Fruit fly (Drosophila melanogaster): ENCODE measurements around the gene BBIP1.

BBIP1 gene

DNA sequence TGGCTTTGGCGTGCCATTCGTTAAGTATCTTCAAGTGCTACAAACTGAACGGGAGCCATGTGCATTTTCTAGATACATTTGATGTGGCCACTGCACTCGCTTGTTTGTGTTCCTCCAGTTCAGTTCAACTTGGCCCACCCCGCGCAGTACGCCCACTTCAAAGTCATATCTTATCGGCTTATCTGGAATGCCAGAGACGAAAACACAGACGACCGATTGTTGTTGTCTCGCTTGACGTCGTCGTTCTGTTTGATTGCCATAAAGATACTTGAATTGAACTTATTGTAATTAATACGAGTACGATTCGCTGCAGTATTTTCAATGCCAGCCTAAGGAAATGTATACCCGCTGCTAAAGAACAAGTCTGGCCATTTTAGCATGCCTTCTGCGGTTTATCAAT, 16.6 kb upstream of the BBIP1 start:
- TF ChIP-seq h (optimal IDR thresholded peaks at IDR 0.05) (no peak), Myc (optimal IDR thresholded peaks at IDR 0.05) (no peak), psq (optimal IDR thresholded peaks at IDR 0.05) (no peak), insv (optimal IDR thresholded peaks at IDR 0.05) (no peak), ttk (optimal IDR thresholded peaks at IDR 0.05) (no peak), Sin3A (optimal IDR thresholded peaks at IDR 0.05) (no peak)

DNA sequence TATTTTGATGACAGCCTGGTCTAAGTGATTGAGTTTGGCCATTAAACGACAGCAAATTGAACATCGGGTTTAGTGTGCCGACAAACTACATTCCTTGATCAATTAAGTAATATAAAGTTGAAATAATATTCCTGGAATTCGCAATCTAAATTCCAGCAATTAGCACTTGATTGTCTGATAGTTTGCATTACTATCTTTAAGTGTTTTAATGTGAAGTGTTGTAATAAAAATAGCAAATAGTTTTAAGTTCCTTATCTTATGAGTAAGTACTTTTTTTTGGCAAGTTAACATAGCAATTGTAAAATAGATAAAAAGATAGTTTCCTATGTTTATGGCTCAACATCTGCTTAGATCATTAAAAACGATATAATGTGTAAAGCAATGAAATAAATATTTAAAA, 15.9 kb upstream of the BBIP1 start:
- TF ChIP-seq ttk (optimal IDR thresholded peaks at IDR 0.05), result no peak
- TF ChIP-seq h (optimal IDR thresholded peaks at IDR 0.05), result no peak
- TF ChIP-seq psq (optimal IDR thresholded peaks at IDR 0.05), result no peak
- TF ChIP-seq insv (optimal IDR thresholded peaks at IDR 0.05), result no peak
- TF ChIP-seq Myc (optimal IDR thresholded peaks at IDR 0.05), result no peak
- no peak for TF ChIP-seq Sin3A (optimal IDR thresholded peaks at IDR 0.05)

DNA sequence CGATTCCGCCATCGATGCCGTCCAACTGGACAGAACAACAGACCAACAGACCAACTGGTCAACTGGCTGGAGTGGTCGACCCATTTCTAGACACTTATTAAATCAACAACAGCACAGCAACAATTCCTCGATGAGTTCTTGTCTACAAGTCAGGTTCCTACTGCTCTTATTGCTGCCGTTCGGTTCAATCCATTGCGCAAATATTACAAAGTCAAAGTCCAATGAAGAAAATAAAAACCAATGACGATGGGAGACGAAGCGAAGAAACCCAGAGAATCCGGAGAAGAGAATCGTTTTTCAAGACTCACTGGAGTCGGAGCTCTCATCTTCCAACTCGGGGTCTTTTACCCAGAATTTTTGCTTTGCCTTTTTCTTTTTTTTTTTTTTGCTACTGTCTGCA, 15.2 kb upstream of the BBIP1 start:
- TF ChIP-seq insv (optimal IDR thresholded peaks at IDR 0.05), result no peak
- no peak for TF ChIP-seq Myc (optimal IDR thresholded peaks at IDR 0.05)
- no peak for TF ChIP-seq ttk (optimal IDR thresholded peaks at IDR 0.05)
- no peak for TF ChIP-seq Sin3A (optimal IDR thresholded peaks at IDR 0.05)
- TF ChIP-seq psq (optimal IDR thresholded peaks at IDR 0.05), result no peak
- TF ChIP-seq h (optimal IDR thresholded peaks at IDR 0.05), result no peak

DNA sequence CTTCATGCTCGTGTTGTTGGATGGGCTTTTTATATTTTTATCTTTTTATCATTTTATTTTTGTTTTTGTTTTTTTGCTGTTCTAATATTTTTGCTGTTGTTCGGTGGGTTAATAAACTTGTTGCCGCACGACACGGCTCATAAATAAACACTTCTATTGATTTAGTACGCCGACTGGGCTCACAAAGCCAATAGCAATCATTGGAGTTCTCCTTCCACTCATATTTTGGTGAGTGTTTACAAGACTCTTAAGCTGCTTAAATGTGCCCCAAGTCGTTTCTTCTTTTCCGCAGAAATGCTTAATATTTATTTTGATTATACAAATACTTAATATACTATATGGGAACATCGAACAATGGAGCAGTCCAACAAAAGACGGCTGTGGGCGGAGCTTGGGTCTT, 14.0 kb upstream of the BBIP1 start:
- TF ChIP-seq insv (optimal IDR thresholded peaks at IDR 0.05), result no peak
- no peak for TF ChIP-seq Sin3A (optimal IDR thresholded peaks at IDR 0.05)
- TF ChIP-seq Myc (optimal IDR thresholded peaks at IDR 0.05), result no peak
- no peak for TF ChIP-seq psq (optimal IDR thresholded peaks at IDR 0.05)
- no peak for TF ChIP-seq h (optimal IDR thresholded peaks at IDR 0.05)
- no peak for TF ChIP-seq ttk (optimal IDR thresholded peaks at IDR 0.05)

DNA sequence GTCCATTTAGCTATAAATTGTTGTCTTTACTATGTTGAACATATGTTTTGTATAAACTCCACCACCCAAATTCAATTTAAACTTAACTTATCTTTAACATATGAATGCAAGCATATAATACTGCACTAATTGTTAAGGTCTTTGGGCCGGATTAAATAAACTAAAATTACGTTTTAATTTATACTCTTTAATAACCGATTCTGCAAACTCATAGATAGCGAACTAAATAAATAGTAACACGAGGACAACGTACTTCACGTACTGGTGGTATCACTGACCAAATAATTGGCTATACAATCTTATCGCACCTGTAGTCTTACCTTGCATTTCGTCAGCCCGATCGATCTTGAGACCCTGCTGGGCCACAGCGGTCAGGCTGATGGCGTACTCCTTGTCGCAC, 11.8 kb upstream of the BBIP1 start:
- TF ChIP-seq h (optimal IDR thresholded peaks at IDR 0.05), result no peak
- TF ChIP-seq insv (optimal IDR thresholded peaks at IDR 0.05), result no peak
- no peak for TF ChIP-seq psq (optimal IDR thresholded peaks at IDR 0.05)
- no peak for TF ChIP-seq ttk (optimal IDR thresholded peaks at IDR 0.05)
- no peak for TF ChIP-seq Myc (optimal IDR thresholded peaks at IDR 0.05)

DNA sequence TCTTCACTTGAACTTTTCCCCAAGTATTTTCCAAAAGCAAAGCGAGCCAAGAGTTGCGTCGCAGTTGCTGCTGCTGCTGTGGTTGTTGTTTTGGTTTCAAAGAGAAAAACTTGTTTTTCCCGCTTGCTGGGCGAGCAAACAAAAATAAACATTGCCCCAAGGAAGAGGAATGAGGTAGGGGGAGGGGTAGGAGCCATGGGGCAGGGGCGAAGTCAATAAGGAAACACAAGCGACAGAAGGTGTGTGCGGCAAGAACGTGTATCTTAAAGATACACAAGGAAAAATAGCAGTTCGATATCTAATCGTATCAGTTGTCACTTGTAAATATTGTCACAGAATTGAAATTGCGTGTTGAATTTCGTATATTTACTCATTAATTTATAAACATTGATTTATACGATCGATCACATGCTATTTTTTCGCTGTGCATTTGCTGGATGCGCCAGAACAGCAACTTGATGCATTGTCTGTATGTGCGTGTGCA, 10.6 kb upstream of the BBIP1 start:
- TF ChIP-seq ttk (optimal IDR thresholded peaks at IDR 0.05), result no peak
- no peak for TF ChIP-seq psq (optimal IDR thresholded peaks at IDR 0.05)
- TF ChIP-seq h (optimal IDR thresholded peaks at IDR 0.05), result no peak
- TF ChIP-seq Myc (optimal IDR thresholded peaks at IDR 0.05), result no peak
- TF ChIP-seq Sin3A (optimal IDR thresholded peaks at IDR 0.05), result no peak
- TF ChIP-seq insv (optimal IDR thresholded peaks at IDR 0.05), result no peak

DNA sequence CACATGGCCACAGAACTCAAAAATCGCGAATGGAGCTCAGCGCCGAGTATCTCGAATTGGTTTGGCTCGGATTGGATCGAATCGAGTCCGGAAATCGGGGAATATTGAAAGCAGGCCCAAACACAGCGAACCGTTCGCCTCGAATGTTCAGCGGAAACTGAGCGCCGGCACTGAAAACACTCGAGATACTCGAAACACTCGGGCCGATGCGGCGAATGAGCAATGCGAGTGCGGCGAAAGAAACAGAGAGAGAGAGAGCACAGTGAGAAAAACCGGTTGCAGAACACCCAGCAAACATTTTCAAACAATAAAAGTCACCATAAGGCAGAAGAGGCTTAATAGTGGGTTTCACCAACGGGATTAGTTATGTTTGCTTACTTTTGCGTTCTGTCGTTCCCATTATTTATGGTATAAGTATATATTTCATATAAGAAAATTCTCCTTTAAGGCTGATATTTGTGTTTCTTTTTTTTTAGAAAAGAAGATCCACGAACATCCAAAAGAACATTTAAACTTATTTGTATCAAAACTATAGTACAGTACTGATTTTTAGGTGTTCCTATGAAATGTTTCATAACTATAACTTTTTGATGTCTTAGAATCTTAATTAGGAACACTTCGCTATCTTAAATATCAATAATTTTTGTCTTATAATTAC, 9.7 kb upstream of the BBIP1 start, which contains the start of gene FER:
Gene FER (minus strand): TSS at position 162 of the 658 bp plus-strand sequence.
- TF ChIP-seq Myc (optimal IDR thresholded peaks at IDR 0.05) (no peak), h (optimal IDR thresholded peaks at IDR 0.05) (no peak), ttk (optimal IDR thresholded peaks at IDR 0.05) (no peak), insv (optimal IDR thresholded peaks at IDR 0.05) (no peak), Sin3A (optimal IDR thresholded peaks at IDR 0.05) (no peak), psq (optimal IDR thresholded peaks at IDR 0.05) (no peak)

DNA sequence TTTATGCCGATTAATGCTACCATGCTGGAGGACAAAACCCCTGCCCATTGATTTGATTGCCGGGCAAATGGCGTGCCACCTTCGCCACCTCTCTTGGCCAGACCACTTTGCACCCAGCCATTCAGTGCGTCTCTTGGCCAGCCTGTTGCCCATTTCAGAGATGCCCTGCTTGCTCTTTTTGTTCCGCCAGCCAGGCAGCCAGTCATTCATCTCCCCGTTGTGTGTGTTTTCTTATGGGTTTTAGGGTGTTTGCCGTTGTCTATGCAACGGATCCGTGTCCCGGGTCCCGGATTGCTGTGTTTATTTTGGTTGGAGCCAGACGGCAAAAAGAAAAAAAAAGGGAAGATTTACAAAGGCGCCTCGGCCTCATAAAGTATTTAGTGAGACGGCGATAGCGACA, 8.2 kb upstream of the BBIP1 start:
- no peak for TF ChIP-seq ttk (optimal IDR thresholded peaks at IDR 0.05)
- no peak for TF ChIP-seq h (optimal IDR thresholded peaks at IDR 0.05)
- TF ChIP-seq Myc (optimal IDR thresholded peaks at IDR 0.05), result no peak
- no peak for TF ChIP-seq insv (optimal IDR thresholded peaks at IDR 0.05)
- no peak for TF ChIP-seq psq (optimal IDR thresholded peaks at IDR 0.05)
- no peak for TF ChIP-seq Sin3A (optimal IDR thresholded peaks at IDR 0.05)

DNA sequence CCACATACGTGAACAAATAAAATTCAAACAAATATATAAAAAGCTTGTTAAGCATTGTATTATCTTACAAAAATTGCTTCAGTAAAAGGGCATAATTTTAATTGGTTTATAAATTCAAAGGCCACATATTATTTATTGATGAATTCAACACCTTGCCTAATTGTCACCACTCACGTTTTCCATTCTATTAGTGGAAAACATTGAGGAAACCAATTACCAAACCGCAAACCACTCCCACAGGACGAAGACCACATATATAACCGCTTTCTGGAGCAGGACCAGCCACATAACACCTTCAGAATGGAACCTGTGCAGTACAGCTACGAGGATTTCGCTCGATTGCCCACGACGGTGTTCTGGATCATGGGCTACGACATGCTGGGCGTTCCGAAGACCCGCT, 6.3 kb upstream of the BBIP1 start, which contains the start of gene Or85f:
Gene Or85f (plus strand): TSS at position 301 of the 400 bp plus-strand sequence.
- TF ChIP-seq insv (optimal IDR thresholded peaks at IDR 0.05), result no peak
- no peak for TF ChIP-seq Sin3A (optimal IDR thresholded peaks at IDR 0.05)
- TF ChIP-seq h (optimal IDR thresholded peaks at IDR 0.05), result no peak
- no peak for TF ChIP-seq psq (optimal IDR thresholded peaks at IDR 0.05)
- TF ChIP-seq Myc (optimal IDR thresholded peaks at IDR 0.05), result no peak
- no peak for TF ChIP-seq ttk (optimal IDR thresholded peaks at IDR 0.05)

DNA sequence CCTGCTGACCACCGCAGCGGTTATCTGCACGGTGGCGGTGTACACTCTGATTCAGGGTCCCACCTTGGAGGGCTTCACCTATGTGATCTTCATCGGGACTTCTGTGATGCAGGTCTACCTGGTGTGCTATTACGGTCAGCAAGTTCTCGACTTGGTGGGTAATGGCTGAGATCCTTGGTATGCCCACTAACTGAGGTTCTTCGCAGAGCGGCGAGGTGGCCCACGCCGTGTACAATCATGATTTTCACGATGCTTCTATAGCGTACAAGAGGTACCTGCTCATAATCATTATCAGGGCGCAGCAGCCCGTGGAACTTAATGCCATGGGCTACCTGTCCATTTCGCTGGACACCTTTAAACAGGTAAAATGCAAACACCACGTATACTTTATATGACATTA, 5.1 kb upstream of the BBIP1 start:
- no peak for TF ChIP-seq Myc (optimal IDR thresholded peaks at IDR 0.05)

DNA sequence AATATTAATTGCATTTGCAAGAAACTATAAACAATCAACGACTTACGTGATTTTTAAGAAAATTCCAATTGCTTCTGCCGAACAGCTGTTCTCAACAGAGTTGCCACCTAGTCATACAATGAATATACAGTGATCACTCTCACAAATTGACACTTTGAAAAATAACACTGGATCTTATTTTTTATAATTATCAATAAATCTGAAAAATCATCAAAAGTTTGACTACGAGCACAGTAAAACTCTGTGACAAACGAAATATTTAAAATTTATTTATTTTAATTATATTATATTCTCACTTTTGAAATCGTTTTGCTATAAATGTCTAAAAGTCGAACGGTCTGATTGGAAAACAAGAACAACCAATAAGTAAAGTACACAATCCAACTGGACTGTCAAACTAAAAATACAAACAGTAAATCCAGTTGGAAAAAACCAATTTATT, 4.2 kb upstream of the BBIP1 start, which contains the start of gene CG34117:
Gene CG34117 (minus strand): TSS at position 103 of the 442 bp plus-strand sequence.
- TF ChIP-seq Myc (optimal IDR thresholded peaks at IDR 0.05), result no peak
- no peak for TF ChIP-seq Sin3A (optimal IDR thresholded peaks at IDR 0.05)
- TF ChIP-seq h (optimal IDR thresholded peaks at IDR 0.05), result no peak
- TF ChIP-seq insv (optimal IDR thresholded peaks at IDR 0.05), result no peak
- TF ChIP-seq ttk (optimal IDR thresholded peaks at IDR 0.05), result no peak
- TF ChIP-seq psq (optimal IDR thresholded peaks at IDR 0.05), result no peak

DNA sequence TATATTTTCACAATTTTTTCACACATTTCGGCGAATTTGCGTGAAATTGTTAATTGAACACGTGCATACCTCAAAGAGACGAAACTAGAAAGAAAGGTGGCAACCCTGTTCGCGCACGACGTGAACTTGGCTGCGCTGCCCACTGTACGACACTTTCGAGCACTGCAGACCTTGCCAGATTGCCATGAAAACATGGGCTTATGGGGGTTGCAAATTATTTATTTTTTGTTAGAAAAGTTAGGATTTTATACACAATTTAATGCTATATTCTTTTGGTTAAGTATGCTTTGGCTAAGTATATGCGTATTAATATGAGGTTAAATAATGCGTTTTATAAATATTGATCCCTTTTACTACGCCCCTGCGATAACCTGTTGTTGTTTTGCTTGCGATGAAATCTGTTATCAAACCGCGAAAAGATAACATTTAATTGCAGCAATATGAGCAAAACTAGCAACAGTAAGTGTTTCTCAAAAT, 3.0 kb upstream of the BBIP1 start, which contains the start of the genes RpL34b and CG8132:
Gene RpL34b (minus strand): TSS at position 100 of the 477 bp plus-strand sequence.
Gene CG8132 (plus strand): TSS at position 369 of the 477 bp plus-strand sequence.
- no peak for TF ChIP-seq h (optimal IDR thresholded peaks at IDR 0.05)
- TF ChIP-seq Sin3A (optimal IDR thresholded peaks at IDR 0.05), result no peak
- TF ChIP-seq Myc (optimal IDR thresholded peaks at IDR 0.05), result no peak
- TF ChIP-seq insv (optimal IDR thresholded peaks at IDR 0.05), result no peak
- no peak for TF ChIP-seq psq (optimal IDR thresholded peaks at IDR 0.05)
- no peak for TF ChIP-seq ttk (optimal IDR thresholded peaks at IDR 0.05)

Measured in Kc167 (cell line).